Fruit fly (Drosophila melanogaster) whole organism, prepupa: ENCODE measurements around the gene Ada1-1.

Source experiments
- CG10631 ChIP-seq: fragments of 200-800 bp; sonication (Bioruptor generic); optimal IDR thresholded peaks from 2 replicates; lab custom pipeline; 2016; ENCODE audit warnings: missing biosample characterization, missing genetic modification characterization
- CG10669 ChIP-seq: fragments of 200-800 bp; sonication (Bioruptor generic); optimal IDR thresholded peaks from 3 replicates; lab custom pipeline; 2018; ENCODE audit warnings: missing biosample characterization, mild to moderate bottlenecking, missing genetic modification characterization, moderate library complexity
- CG11294 ChIP-seq: fragments of 200-800 bp; sonication (Bioruptor generic); IDR thresholded peaks from 2 replicates; pipeline ENCODE4 v1.3.6; 2022; ENCODE audit warnings: missing biosample characterization, missing genetic modification characterization
- CG11762 ChIP-seq: fragments of 200-800 bp; sonication (Bioruptor generic); optimal IDR thresholded peaks from 3 replicates; lab custom pipeline; 2016; ENCODE audit warnings: missing biosample characterization, missing genetic modification characterization; ENCODE audit not compliant: insufficient read depth
- CG11902 ChIP-seq: fragments of 200-800 bp; sonication (Bioruptor generic); optimal IDR thresholded peaks from 3 replicates; lab custom pipeline; 2016; ENCODE audit warnings: missing biosample characterization, missing genetic modification characterization
- CG1621 ChIP-seq: fragments of 200-800 bp; sonication (Bioruptor generic); optimal IDR thresholded peaks from 3 replicates; lab custom pipeline; 2018; ENCODE audit warnings: missing biosample characterization, mild to moderate bottlenecking, missing genetic modification characterization
- CG16779 ChIP-seq: fragments of 200-800 bp; sonication (Bioruptor generic); optimal IDR thresholded peaks from 3 replicates; lab custom pipeline; 2017; ENCODE audit warnings: missing biosample characterization, mild to moderate bottlenecking, missing genetic modification characterization
- CG3032 ChIP-seq: fragments of 200-800 bp; optimal IDR thresholded peaks from 2 replicates; lab custom pipeline; 2019; ENCODE audit warnings: missing biosample characterization, mild to moderate bottlenecking, missing genetic modification characterization, moderate library complexity
- CG31627 ChIP-seq: fragments of 200-800 bp; sonication (Bioruptor generic); optimal IDR thresholded peaks from 3 replicates; lab custom pipeline; 2016; ENCODE audit warnings: missing biosample characterization, missing genetic modification characterization
- CG32006 ChIP-seq: fragments of 200-800 bp; sonication (Bioruptor generic); optimal IDR thresholded peaks from 3 replicates; lab custom pipeline; 2017; ENCODE audit warnings: missing biosample characterization, mild to moderate bottlenecking, missing genetic modification characterization
- CG34406 ChIP-seq: fragments of 200-800 bp; sonication (Bioruptor generic); optimal IDR thresholded peaks from 3 replicates; lab custom pipeline; 2016; ENCODE audit warnings: missing biosample characterization, missing genetic modification characterization
- CG6163 ChIP-seq: fragments of 200-800 bp; sonication (Bioruptor generic); IDR thresholded peaks from 3 replicates; pipeline ENCODE4 v1.3.6; 2022; ENCODE audit warnings: missing biosample characterization, missing genetic modification characterization
- CG6276 ChIP-seq: fragments of 200-800 bp; sonication (Bioruptor generic); optimal IDR thresholded peaks from 2 replicates; lab custom pipeline; 2017; ENCODE audit warnings: missing biosample characterization, mild to moderate bottlenecking, missing genetic modification characterization
- CG6792 ChIP-seq: fragments of 200-800 bp; sonication (Bioruptor generic); optimal IDR thresholded peaks from 3 replicates; lab custom pipeline; 2016; ENCODE audit warnings: missing biosample characterization, missing genetic modification characterization
- CG7368 ChIP-seq: fragments of 200-800 bp; sonication (Bioruptor generic); optimal IDR thresholded peaks from 3 replicates; lab custom pipeline; 2016; ENCODE audit warnings: missing biosample characterization, missing genetic modification characterization
- CG8119 ChIP-seq: fragments of 200-800 bp; sonication (Bioruptor generic); IDR thresholded peaks from 3 replicates; pipeline ENCODE4 v1.3.6; 2022; ENCODE audit warnings: missing biosample characterization, missing genetic modification characterization
- CG8319 ChIP-seq: fragments of 200-800 bp; sonication (Bioruptor generic); optimal IDR thresholded peaks from 3 replicates; lab custom pipeline; 2016; ENCODE audit warnings: missing biosample characterization, missing genetic modification characterization
- CG8632 ChIP-seq: fragments of 200-800 bp; sonication (Bioruptor generic); optimal IDR thresholded peaks from 3 replicates; lab custom pipeline; 2016; ENCODE audit warnings: missing biosample characterization, missing genetic modification characterization
- Eip78C ChIP-seq: fragments of 200-800 bp; sonication (Bioruptor generic); peaks from one replicate; lab custom pipeline; 2016; ENCODE audit warnings: missing biosample characterization, missing genetic modification characterization
- Eip93F ChIP-seq: fragments of 200-800 bp; sonication (Bioruptor generic); optimal IDR thresholded peaks from 2 replicates; lab custom pipeline; 2016; ENCODE audit warnings: missing biosample characterization, mild to moderate bottlenecking, missing genetic modification characterization
- Ets21C ChIP-seq: fragments of 200-800 bp; sonication (Bioruptor generic); optimal IDR thresholded peaks from 3 replicates; lab custom pipeline; 2016; ENCODE audit warnings: missing biosample characterization, missing genetic modification characterization
- Ets96B ChIP-seq: fragments of 200-800 bp; optimal IDR thresholded peaks from 2 replicates; lab custom pipeline; 2019; ENCODE audit warnings: missing biosample characterization, mild to moderate bottlenecking, missing genetic modification characterization, moderate library complexity
- Gug ChIP-seq: fragments of 200-800 bp; sonication (Bioruptor generic); IDR thresholded peaks from 2 replicates; pipeline ENCODE4 v1.3.6; 2022; ENCODE audit warnings: missing biosample characterization, missing genetic modification characterization
- Hr38 ChIP-seq: sonication (Bioruptor generic); optimal IDR thresholded peaks from 2 replicates; lab custom pipeline; 2016; ENCODE audit warnings: missing biosample characterization, missing genetic modification characterization
- Hr39 ChIP-seq: fragments of 200-800 bp; sonication (Bioruptor generic); optimal IDR thresholded peaks from 2 replicates; lab custom pipeline; 2016; ENCODE audit warnings: missing biosample characterization, missing genetic modification characterization
- Hr4 ChIP-seq: fragments of 200-800 bp; sonication (Bioruptor generic); optimal IDR thresholded peaks from 3 replicates; lab custom pipeline; 2016; ENCODE audit warnings: missing biosample characterization, missing genetic modification characterization
- OdsH ChIP-seq: fragments of 200-800 bp; sonication (Bioruptor generic); optimal IDR thresholded peaks from 3 replicates; lab custom pipeline; 2016; ENCODE audit warnings: missing biosample characterization, missing genetic modification characterization
- Sox14 ChIP-seq: fragments of 200-800 bp; sonication (Bioruptor generic); optimal IDR thresholded peaks from 3 replicates; lab custom pipeline; 2016; ENCODE audit warnings: missing biosample characterization, missing genetic modification characterization
- Sox15 ChIP-seq: fragments of 200-800 bp; sonication (Bioruptor generic); optimal IDR thresholded peaks from 3 replicates; lab custom pipeline; 2016; ENCODE audit warnings: missing biosample characterization, missing genetic modification characterization
- acj6 ChIP-seq: fragments of 200-800 bp; sonication (Bioruptor generic); optimal IDR thresholded peaks from 3 replicates; lab custom pipeline; 2016; ENCODE audit warnings: missing biosample characterization, missing genetic modification characterization
- cyc ChIP-seq: fragments of 200-800 bp; sonication (Bioruptor generic); optimal IDR thresholded peaks from 3 replicates; lab custom pipeline; 2016; ENCODE audit warnings: missing biosample characterization, missing genetic modification characterization
- dac ChIP-seq: fragments of 200-800 bp; sonication (Bioruptor generic); optimal IDR thresholded peaks from 2 replicates; lab custom pipeline; 2017; ENCODE audit warnings: missing biosample characterization, mild to moderate bottlenecking, missing genetic modification characterization
- esn ChIP-seq: fragments of 200-800 bp; sonication (Bioruptor generic); optimal IDR thresholded peaks from 2 replicates; lab custom pipeline; 2016; ENCODE audit warnings: missing biosample characterization, mild to moderate bottlenecking, missing genetic modification characterization, moderate library complexity
- fd85E ChIP-seq: fragments of 200-800 bp; sonication (Bioruptor generic); optimal IDR thresholded peaks from 3 replicates; lab custom pipeline; 2016; ENCODE audit warnings: missing biosample characterization, missing genetic modification characterization
- fkh ChIP-seq: fragments of 200-800 bp; sonication (Bioruptor generic); optimal IDR thresholded peaks from 3 replicates; lab custom pipeline; 2017; ENCODE audit warnings: missing biosample characterization, mild to moderate bottlenecking, missing genetic modification characterization, moderate library complexity
- lz ChIP-seq: fragments of 200-800 bp; sonication (Bioruptor generic); optimal IDR thresholded peaks from 3 replicates; lab custom pipeline; 2016; ENCODE audit warnings: missing biosample characterization, missing genetic modification characterization
- pdm3 ChIP-seq: fragments of 200-800 bp; sonication (Bioruptor generic); optimal IDR thresholded peaks from 3 replicates; lab custom pipeline; 2016; ENCODE audit warnings: missing biosample characterization, missing genetic modification characterization
- salr ChIP-seq, 2 experiments: fragments of 200-800 bp; sonication (Bioruptor generic); optimal IDR thresholded peaks; 3 replicates each; lab custom pipeline; 2016 to 2018; ENCODE audit warnings: missing biosample characterization in 2 of 2, missing genetic modification characterization in 2 of 2, mild to moderate bottlenecking in 1 of 2
- ss ChIP-seq, 2 experiments: fragments of 200-800 bp; sonication (Bioruptor generic); optimal IDR thresholded peaks; 2 replicates in 1 of 2; 3 replicates in 1 of 2; lab custom pipeline; 2017 to 2018; ENCODE audit warnings: mild to moderate bottlenecking in 2 of 2, missing biosample characterization in 2 of 2, missing genetic modification characterization in 2 of 2, moderate library complexity in 1 of 2
- svp ChIP-seq: fragments of 200-800 bp; sonication (Bioruptor generic); peaks from one replicate; lab custom pipeline; 2016; ENCODE audit warnings: missing biosample characterization, missing genetic modification characterization
- topi ChIP-seq: fragments of 200-800 bp; sonication (Bioruptor generic); optimal IDR thresholded peaks from 3 replicates; lab custom pipeline; 2016; ENCODE audit warnings: missing biosample characterization, missing genetic modification characterization
- vri ChIP-seq: fragments of 200-800 bp; sonication (Bioruptor generic); optimal IDR thresholded peaks from 3 replicates; lab custom pipeline; 2016; ENCODE audit warnings: missing biosample characterization, mild to moderate bottlenecking, missing genetic modification characterization

The Ada1-1 gene

DNA sequence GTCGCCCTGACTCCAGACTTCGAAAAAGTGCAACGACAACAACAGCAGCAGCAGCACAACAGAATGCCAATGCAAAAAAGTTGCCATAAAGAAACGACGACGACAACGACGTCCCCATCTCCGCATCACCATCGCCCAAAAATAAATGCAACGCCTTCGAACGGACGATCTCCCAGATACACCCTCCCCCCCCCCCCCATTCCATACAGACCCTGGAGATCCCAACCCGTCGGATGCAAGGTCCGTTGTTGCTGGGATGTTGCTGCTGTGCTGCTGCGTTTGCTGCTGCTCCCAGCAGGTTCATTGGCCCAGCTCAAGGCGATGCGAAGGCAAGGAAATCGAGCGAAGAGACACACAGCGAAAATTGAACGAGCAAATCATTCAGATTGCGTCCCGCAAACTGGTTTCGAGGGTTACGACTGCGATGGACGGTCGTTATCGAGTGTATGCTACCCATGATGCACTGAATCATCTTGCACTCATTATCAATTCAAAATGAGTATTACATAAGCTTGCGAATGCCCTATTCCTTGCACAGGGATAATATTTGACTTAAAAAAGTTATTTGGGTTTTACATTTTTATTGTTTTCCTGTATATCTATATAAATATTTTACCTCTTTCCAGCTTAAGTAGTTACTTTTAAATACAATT, 17.3 kb downstream of the Ada1-1 start (continued):
- TF ChIP-seq Eip93F (no peak), cyc (GFP tag; lab: Kevin White, UChicago) (no peak), vri (GFP tag; lab: Kevin White, UChicago) (peak; percentile 95), CG8632 (no peak), OdsH (GFP tag; lab: Kevin White, UChicago) (no peak), CG31627 (GFP tag; lab: Kevin White, UChicago) (no peak), Gug (GFP tag; lab: Robert Waterston, UW) (no peak), CG10669 (GFP tag; lab: Kevin White, UChicago) (peak; percentile 46), CG6792 (GFP tag; lab: Kevin White, UChicago) (peak; percentile 25)
- TF ChIP-seq, all 60 proteins: peak for 26

DNA sequence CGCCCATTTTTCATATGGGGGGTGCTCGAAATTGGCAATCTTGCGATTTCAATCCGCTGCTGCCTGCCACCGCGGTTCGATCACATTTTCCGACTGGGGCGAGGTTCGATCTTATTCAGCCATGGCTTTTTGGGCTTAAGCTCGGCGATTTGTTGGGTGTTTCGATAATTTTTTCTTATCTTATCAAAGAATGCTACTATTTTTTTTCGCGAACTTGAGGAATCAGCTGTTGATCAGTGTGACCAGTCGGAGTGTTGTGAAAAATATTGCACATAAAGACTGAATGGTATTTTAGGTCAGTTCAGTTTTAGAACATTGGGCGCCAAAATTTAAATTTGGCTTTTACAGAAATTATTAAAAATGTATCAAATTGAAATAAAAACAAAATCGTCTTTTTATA, 24.1 kb downstream of the Ada1-1 start, which contains the start of gene Wdr81:
Gene Wdr81, minus strand, starts transcription at position 226 of the 400 bp plus-strand sequence.
- no peak for TF ChIP-seq CG11902 (GFP tag; lab: Kevin White, UChicago)
- no peak for TF ChIP-seq Ets96B
- TF ChIP-seq Hr4 = no peak

DNA sequence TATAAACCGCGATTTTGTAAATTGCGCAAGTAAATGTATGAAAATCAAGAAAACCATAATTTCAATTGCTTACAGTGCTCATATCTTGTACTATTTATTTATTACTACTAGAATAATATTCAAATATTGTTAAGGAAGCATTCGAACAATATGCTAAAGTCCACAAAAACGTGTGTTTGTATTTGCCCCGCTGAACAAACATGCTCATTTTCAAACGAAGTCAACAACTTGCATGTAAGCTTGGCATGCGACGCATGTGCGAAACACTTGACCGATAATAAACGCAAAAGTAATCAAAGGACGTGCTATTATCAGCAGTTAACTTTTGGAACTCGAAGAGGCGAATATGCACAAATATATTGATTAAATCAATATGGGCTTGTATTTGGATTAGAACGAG, 24.6 kb downstream of the Ada1-1 start:
- TF ChIP-seq Hr39 (GFP tag; lab: Kevin White, UChicago) (no peak), CG8319 (GFP tag; lab: Kevin White, UChicago) (no peak), CG31627 (GFP tag; lab: Kevin White, UChicago) (no peak), fkh (peak; percentile 68), esn (GFP tag; lab: Kevin White, UChicago) (peak; percentile 5), vri (GFP tag; lab: Kevin White, UChicago) (peak; percentile 38), Eip78C (GFP tag; lab: Kevin White, UChicago) (peak; percentile 17), ss (GFP tag; optimal IDR thresholded peaks at IDR 0.05; lab: Kevin White, UChicago) (no peak)
- TF ChIP-seq, all 60 proteins: peak for 4

DNA sequence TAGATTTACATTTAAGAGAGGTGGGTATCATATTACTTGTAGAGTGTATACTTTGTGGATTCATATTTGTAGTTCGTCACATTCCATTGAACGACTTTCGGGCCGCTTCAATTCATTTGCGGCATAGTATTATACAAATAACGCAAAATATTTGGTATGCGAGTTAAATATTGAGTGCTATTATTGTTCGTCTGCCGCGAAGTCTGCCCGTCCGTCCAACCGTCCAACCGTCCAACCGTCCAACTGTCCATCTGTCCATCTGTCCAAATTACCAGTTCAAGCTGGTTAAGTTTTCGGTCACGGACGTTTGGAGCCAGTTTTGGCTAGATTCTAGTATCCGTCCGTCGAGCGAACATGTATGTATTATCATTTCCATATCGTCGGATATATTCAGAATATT, 27.5 kb downstream of the Ada1-1 start:
- TF ChIP-seq CG16779 (tag; lab: Kevin White, UChicago) (no peak), CG8119 (GFP tag; lab: Robert Waterston, UW) (no peak), CG11294 (GFP tag; lab: Robert Waterston, UW) (no peak), Gug (GFP tag; lab: Robert Waterston, UW) (no peak), acj6 (GFP tag; lab: Kevin White, UChicago) (no peak), Sox15 (no peak)

DNA sequence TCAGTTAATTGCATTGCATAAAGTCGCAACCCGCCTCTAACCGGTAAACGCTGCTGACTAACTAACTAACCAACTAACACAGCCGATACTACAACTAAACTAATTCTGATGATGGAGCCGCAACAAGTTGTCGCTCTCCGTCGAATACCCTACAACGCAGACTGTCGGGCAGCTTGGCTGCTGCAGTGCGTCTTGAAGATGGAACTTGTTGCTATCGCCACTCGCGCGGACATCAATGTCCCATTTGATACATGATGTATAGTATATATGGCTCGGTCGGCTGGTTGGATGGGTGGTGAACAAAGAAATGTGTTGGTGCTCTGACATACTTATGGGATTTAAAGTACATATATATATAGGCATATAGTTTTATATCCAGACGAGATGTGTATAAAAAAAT, 28.9 kb downstream of the Ada1-1 start:
- TF ChIP-seq dac (GFP tag; lab: Kevin White, UChicago) (no peak), salr (GFP tag; optimal IDR thresholded peaks at IDR 0.05; lab: Kevin White, UChicago) (peak in 1 of 2 experiments; percentile 35), CG7368 (GFP tag; lab: Kevin White, UChicago) (no peak), Gug (GFP tag; lab: Robert Waterston, UW) (no peak), acj6 (GFP tag; lab: Kevin White, UChicago) (no peak), Sox15 (no peak), ss (GFP tag; optimal IDR thresholded peaks at IDR 0.05; lab: Kevin White, UChicago) (peak; percentile 35 to 44), Ets21C (no peak), CG3032 (tag; lab: Kevin White, UChicago) (peak; percentile 38), Sox14 (GFP tag; lab: Kevin White, UChicago) (peak; percentile 61), Eip78C (GFP tag; lab: Kevin White, UChicago) (peak; percentile 77), CG6163 (peak; percentile 54; the same call in 2 of the 3 replicates), CG1621 (peak; percentile 40), CG31627 (GFP tag; lab: Kevin White, UChicago) (peak; percentile 31), OdsH (GFP tag; lab: Kevin White, UChicago) (no peak), Ets96B (peak; percentile 21), svp (peak; percentile 55), CG11762 (no peak), pdm3 (GFP tag; lab: Kevin White, UChicago) (no peak), Hr38 (no peak), CG6276 (peak; percentile 55), CG10669 (GFP tag; lab: Kevin White, UChicago) (no peak), CG11294 (GFP tag; lab: Robert Waterston, UW) (no peak), fd85E (GFP tag; lab: Kevin White, UChicago) (no peak), CG10631 (GFP tag; lab: Kevin White, UChicago) (peak; percentile 22), CG34406 (GFP tag; lab: Kevin White, UChicago) (no peak), Hr4 (no peak), CG6792 (GFP tag; lab: Kevin White, UChicago) (no peak), CG32006 (GFP tag; lab: Kevin White, UChicago) (peak; percentile 7), lz (GFP tag; lab: Kevin White, UChicago) (no peak), topi (GFP tag; lab: Kevin White, UChicago) (peak; percentile 11)
